Worm (Caenorhabditis elegans): ENCODE data around the gene elo-3.

- TF ChIP-seq W03F9.2 (tag; optimal IDR thresholded peaks at IDR 0.05) = no peak
- TF ChIP-seq him-1 (tag; optimal IDR thresholded peaks at IDR 0.05) = no peak
Observed at ce11 chrIV:7287474-7287873, 50.0 kb downstream of the elo-3 start, which contains the start of gene F42C5.3.

Data from whole organism, L4/young adult.